Worm (Caenorhabditis elegans) whole organism, L2 larva: ENCODE measurements around the gene Y32G9A.5.
A peak's percentile ranks its signal among the peaks of the same experiment; 100 is the strongest.

ENCODE experiments used
- C34F6.9 ChIP-seq: fragments of 150-350 bp; optimal IDR thresholded peaks from 2 replicates; lab custom pipeline; 2014; ENCODE audit warnings: missing biosample characterization, missing genetic modification characterization
- F13H6.1 ChIP-seq: sonication (generic microtip); optimal IDR thresholded peaks from 2 replicates; lab custom pipeline; 2016; ENCODE audit warnings: missing genetic modification characterization, missing compliant biosample characterization
- R02D3.7 ChIP-seq: fragments of 150-350 bp; optimal IDR thresholded peaks from 2 replicates; lab custom pipeline; 2014; ENCODE audit warnings: missing biosample characterization, missing genetic modification characterization
- Y55F3AM.14 ChIP-seq: fragments of 200-800 bp; sonication (Bioruptor generic); optimal IDR thresholded peaks from 2 replicates; lab custom pipeline; 2018; ENCODE audit warnings: mild to moderate bottlenecking, missing genetic modification characterization, missing compliant biosample characterization
- ZK546.5 ChIP-seq: sonication (generic microtip); optimal IDR thresholded peaks from 2 replicates; lab custom pipeline; 2017; ENCODE audit warnings: missing biosample characterization, missing genetic modification characterization
- alr-1 ChIP-seq: fragments of 150-350 bp; optimal IDR thresholded peaks from 2 replicates; lab custom pipeline; 2014; ENCODE audit warnings: missing biosample characterization, missing genetic modification characterization
- aly-2 ChIP-seq: fragments of 150-350 bp; optimal IDR thresholded peaks from 2 replicates; lab custom pipeline; 2014; ENCODE audit warnings: missing biosample characterization, missing genetic modification characterization
- ama-1 ChIP-seq: fragments of 150-350 bp; optimal IDR thresholded peaks from 2 replicates; lab custom pipeline; 2018; ENCODE audit warnings: inconsistent platforms
- blmp-1 ChIP-seq: sonication (generic microtip); optimal IDR thresholded peaks from 2 replicates; lab custom pipeline; 2017; ENCODE audit warnings: missing genetic modification characterization, mild to moderate bottlenecking, missing compliant biosample characterization, antibody characterized with exemption, moderate library complexity; ENCODE audit not compliant: insufficient read depth
- ceh-16 ChIP-seq: fragments of 150-350 bp; optimal IDR thresholded peaks from 2 replicates; lab custom pipeline; 2014; ENCODE audit warnings: missing biosample characterization, missing genetic modification characterization
- ceh-82 ChIP-seq: fragments of 150-350 bp; optimal IDR thresholded peaks from 2 replicates; lab custom pipeline; 2014; ENCODE audit warnings: missing biosample characterization, missing genetic modification characterization
- dmd-4 ChIP-seq: sonication (generic microtip); optimal IDR thresholded peaks from 2 replicates; lab custom pipeline; 2017; ENCODE audit warnings: missing biosample characterization, missing genetic modification characterization
- elt-1 ChIP-seq: fragments of 150-350 bp; optimal IDR thresholded peaks from 2 replicates; lab custom pipeline; 2014; ENCODE audit warnings: missing biosample characterization, missing genetic modification characterization
- elt-3 ChIP-seq: sonication (generic microtip); optimal IDR thresholded peaks from 2 replicates; lab custom pipeline; 2017; ENCODE audit warnings: missing biosample characterization, missing genetic modification characterization
- fos-1 ChIP-seq: fragments of 150-350 bp; optimal IDR thresholded peaks from 2 replicates; lab custom pipeline; 2014; ENCODE audit warnings: missing biosample characterization, missing genetic modification characterization
- gmeb-1 ChIP-seq: fragments of 150-350 bp; optimal IDR thresholded peaks from 2 replicates; lab custom pipeline; 2014; ENCODE audit warnings: missing biosample characterization, missing genetic modification characterization
- lin-11 ChIP-seq: fragments of 150-350 bp; sonication (generic microtip); optimal IDR thresholded peaks from 2 replicates; lab custom pipeline; 2014; ENCODE audit warnings: missing biosample characterization, missing genetic modification characterization, inconsistent platforms, mixed read lengths
- lin-13 ChIP-seq: fragments of 150-350 bp; optimal IDR thresholded peaks from 2 replicates; lab custom pipeline; 2014; ENCODE audit warnings: missing biosample characterization, missing genetic modification reagents, missing genetic modification characterization
- lin-39 ChIP-seq: fragments of 150-350 bp; optimal IDR thresholded peaks from 2 replicates; lab custom pipeline; 2014; ENCODE audit warnings: missing biosample characterization, missing genetic modification reagents, missing genetic modification characterization
- mab-5 ChIP-seq: fragments of 150-350 bp; optimal IDR thresholded peaks from 2 replicates; lab custom pipeline; 2014; ENCODE audit warnings: missing biosample characterization, missing genetic modification characterization
- mbf-1 ChIP-seq: sonication (generic microtip); optimal IDR thresholded peaks from 2 replicates; lab custom pipeline; 2017; ENCODE audit warnings: missing biosample characterization, missing genetic modification characterization
- nhr-10 ChIP-seq: sonication (generic microtip); optimal IDR thresholded peaks from 2 replicates; lab custom pipeline; 2017; ENCODE audit warnings: missing biosample characterization, missing genetic modification characterization
- nhr-11 ChIP-seq: fragments of 150-350 bp; optimal IDR thresholded peaks from 2 replicates; lab custom pipeline; 2014; ENCODE audit warnings: missing biosample characterization, missing genetic modification characterization
- nhr-129 ChIP-seq: fragments of 150-350 bp; optimal IDR thresholded peaks from 2 replicates; lab custom pipeline; 2014; ENCODE audit warnings: missing biosample characterization, missing genetic modification characterization
- nhr-21 ChIP-seq: fragments of 150-350 bp; optimal IDR thresholded peaks from 2 replicates; lab custom pipeline; 2014; ENCODE audit warnings: missing biosample characterization, missing genetic modification characterization
- nhr-23 ChIP-seq: fragments of 150-350 bp; optimal IDR thresholded peaks from 2 replicates; lab custom pipeline; 2014; ENCODE audit warnings: missing biosample characterization, missing genetic modification reagents, missing genetic modification characterization
- nhr-237 ChIP-seq: fragments of 150-350 bp; optimal IDR thresholded peaks from 2 replicates; lab custom pipeline; 2014; ENCODE audit warnings: missing biosample characterization, missing genetic modification characterization
- nhr-25 ChIP-seq: fragments of 150-350 bp; sonication (generic microtip); optimal IDR thresholded peaks from 3 replicates; lab custom pipeline; 2014; ENCODE audit warnings: missing biosample characterization, missing genetic modification characterization
- nhr-6 ChIP-seq: fragments of 150-350 bp; optimal IDR thresholded peaks from 2 replicates; lab custom pipeline; 2014; ENCODE audit warnings: missing biosample characterization, missing genetic modification characterization
- nhr-77 ChIP-seq: fragments of 150-350 bp; optimal IDR thresholded peaks from 2 replicates; lab custom pipeline; 2014; ENCODE audit warnings: missing biosample characterization, missing genetic modification characterization
- sem-4 ChIP-seq: fragments of 150-350 bp; optimal IDR thresholded peaks from 2 replicates; lab custom pipeline; 2014; ENCODE audit warnings: missing biosample characterization, missing genetic modification reagents, missing genetic modification characterization
- skn-1 ChIP-seq: sonication (generic microtip); optimal IDR thresholded peaks from 2 replicates; lab custom pipeline; 2017; ENCODE audit warnings: missing biosample characterization, missing genetic modification characterization
- sma-3 ChIP-seq: sonication (generic microtip); optimal IDR thresholded peaks from 2 replicates; lab custom pipeline; 2016; ENCODE audit warnings: missing genetic modification reagents, missing genetic modification characterization, missing compliant biosample characterization
- sma-9 ChIP-seq, 2 experiments: fragments of 150-350 bp in 1 of 2; sonication (generic microtip) in 1 of 2; optimal IDR thresholded peaks; 2 replicates each; lab custom pipeline; 2014 to 2016; ENCODE audit warnings: missing genetic modification characterization in 2 of 2, mild to moderate bottlenecking in 1 of 2, missing biosample characterization in 1 of 2, missing compliant biosample characterization in 1 of 2, missing genetic modification reagents in 1 of 2, moderate library complexity in 1 of 2
- snpc-4 ChIP-seq: fragments of 150-350 bp; optimal IDR thresholded peaks from 2 replicates; lab custom pipeline; 2014; ENCODE audit warnings: missing biosample characterization, missing genetic modification characterization
- unc-39 ChIP-seq: fragments of 150-350 bp; optimal IDR thresholded peaks from 2 replicates; lab custom pipeline; 2014; ENCODE audit warnings: missing biosample characterization, missing genetic modification characterization
- unc-55 ChIP-seq: fragments of 150-350 bp; sonication (generic microtip); optimal IDR thresholded peaks from 3 replicates; lab custom pipeline; 2014; ENCODE audit warnings: missing biosample characterization, missing genetic modification reagents, missing genetic modification characterization
- zag-1 ChIP-seq: fragments of 150-350 bp; optimal IDR thresholded peaks from 2 replicates; lab custom pipeline; 2014; ENCODE audit warnings: missing biosample characterization, missing genetic modification characterization
- ztf-1 ChIP-seq: fragments of 200-800 bp; sonication (Bioruptor generic); conservative IDR thresholded peaks from 2 replicates; pipeline ENCODE4 v1.3.6; 2022; ENCODE audit warnings: missing genetic modification characterization, missing compliant biosample characterization
- ztf-11 ChIP-seq: sonication (generic microtip); optimal IDR thresholded peaks from 2 replicates; lab custom pipeline; 2017; ENCODE audit warnings: missing biosample characterization, missing genetic modification characterization
- ztf-4 ChIP-seq: fragments of 150-350 bp; optimal IDR thresholded peaks from 2 replicates; lab custom pipeline; 2014; ENCODE audit warnings: missing biosample characterization, missing genetic modification characterization

The Y32G9A.5 gene

ce11 chrV:1943465-1943864 lies 36.0 kb downstream of the Y32G9A.5 start (continued):
- TF ChIP-seq nhr-25 (tag; lab: Kevin White, UChicago) (no peak), unc-39 (tag; lab: Kevin White, UChicago) (no peak), unc-55 (peak; percentile 59), sem-4 (tag; lab: Kevin White, UChicago) (no peak), nhr-6 (no peak), snpc-4 (no peak), Y55F3AM.14 (no peak), lin-13 (peak; percentile 27), ztf-1 (no peak), nhr-21 (tag; lab: Kevin White, UChicago) (no peak), dmd-4 (tag; lab: Kevin White, UChicago) (no peak), nhr-237 (no peak), sma-3 (GFP tag; lab: Kevin White, UChicago) (no peak)

- TF ChIP-seq elt-1 (tag; lab: Kevin White, UChicago) (no peak), nhr-77 (tag; lab: Kevin White, UChicago) (no peak), nhr-237 (no peak), unc-55 (no peak), nhr-6 (no peak), lin-13 (no peak), nhr-21 (tag; lab: Kevin White, UChicago) (no peak), lin-11 (tag; lab: Kevin White, UChicago) (no peak), elt-3 (tag; lab: Kevin White, UChicago) (no peak), nhr-11 (tag; lab: Kevin White, UChicago) (no peak), nhr-23 (tag; lab: Kevin White, UChicago) (no peak), mab-5 (tag; lab: Kevin White, UChicago) (no peak), dmd-4 (tag; lab: Kevin White, UChicago) (no peak), ZK546.5 (tag; lab: Kevin White, UChicago) (no peak), sem-4 (tag; lab: Kevin White, UChicago) (no peak), zag-1 (tag; lab: Kevin White, UChicago) (no peak), mbf-1 (tag; lab: Kevin White, UChicago) (no peak), F13H6.1 (tag; lab: Kevin White, UChicago) (no peak), ztf-4 (tag; lab: Kevin White, UChicago) (no peak)
Observed at ce11 chrV:1945875-1946274, 38.4 kb downstream of the Y32G9A.5 start.

ce11 chrV:1955246-1955645 lies 47.8 kb downstream of the Y32G9A.5 start:
- no peak for TF ChIP-seq nhr-23 (tag; lab: Kevin White, UChicago)
- TF ChIP-seq skn-1: no peak
- TF ChIP-seq fos-1 (tag; lab: Kevin White, UChicago): no peak
- TF ChIP-seq ztf-11 (tag; lab: Kevin White, UChicago): no peak
- TF ChIP-seq ceh-16 (tag; lab: Kevin White, UChicago): no peak
- no peak for TF ChIP-seq nhr-129 (tag; lab: Kevin White, UChicago)
- TF ChIP-seq ceh-82: no peak
- TF ChIP-seq C34F6.9 (tag; lab: Kevin White, UChicago): no peak
- TF ChIP-seq nhr-10 (tag; lab: Kevin White, UChicago): no peak
- no peak for TF ChIP-seq gmeb-1
- TF ChIP-seq nhr-237: no peak
- no peak for TF ChIP-seq alr-1 (tag; lab: Kevin White, UChicago)
- TF ChIP-seq sem-4 (tag; lab: Kevin White, UChicago): no peak
- no peak for TF ChIP-seq sma-9 (GFP tag; optimal IDR thresholded peaks at IDR 0.05; lab: Kevin White, UChicago)
- no peak for TF ChIP-seq sma-9 (tag; optimal IDR thresholded peaks at IDR 0.05; lab: Kevin White, UChicago)
- no peak for TF ChIP-seq Y55F3AM.14
- TF ChIP-seq lin-39: no peak
- TF ChIP-seq nhr-77 (tag; lab: Kevin White, UChicago): no peak
- TF ChIP-seq aly-2 (tag; lab: Kevin White, UChicago): no peak
- TF ChIP-seq unc-39 (tag; lab: Kevin White, UChicago): no peak
- no peak for TF ChIP-seq mbf-1 (tag; lab: Kevin White, UChicago)

ce11 chrV:1957110-1957509 lies 49.7 kb downstream of the Y32G9A.5 start, which contains the start of gene fipr-25:
fipr-25 (plus strand) TSS chrV:1957410.
- no peak for TF ChIP-seq gmeb-1
- TF ChIP-seq ama-1: no peak
- TF ChIP-seq zag-1 (tag; lab: Kevin White, UChicago): no peak
- TF ChIP-seq skn-1: no peak
- no peak for TF ChIP-seq ztf-1
- TF ChIP-seq R02D3.7 (tag; lab: Kevin White, UChicago): no peak
- TF ChIP-seq ZK546.5 (tag; lab: Kevin White, UChicago): no peak
- TF ChIP-seq blmp-1 (tag; lab: Kevin White, UChicago): no peak
